In the genomic region with DNA sequence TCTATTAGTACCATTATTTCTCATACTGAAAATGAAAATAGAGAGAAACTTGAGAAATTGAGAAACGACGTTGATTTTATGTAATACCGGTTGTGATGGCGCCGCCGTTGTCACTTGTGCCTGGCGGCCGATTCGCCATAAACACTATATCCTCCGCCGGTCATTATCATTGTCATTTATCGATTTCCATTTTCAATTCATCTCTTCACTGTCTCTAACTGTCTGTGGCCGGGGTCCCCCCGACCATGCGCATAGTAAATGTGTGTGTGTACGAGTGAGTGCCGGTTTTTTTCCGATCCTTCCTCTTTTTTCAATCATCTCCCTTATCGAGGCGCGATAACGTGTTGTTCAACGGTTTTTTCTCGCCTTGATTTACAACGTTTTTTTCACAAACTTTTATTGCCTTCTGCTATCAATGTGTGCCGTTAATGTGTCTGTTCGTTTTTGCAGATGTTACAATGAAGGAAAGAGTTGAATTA, we compare ENCODE assay signal across 2 worm cellular contexts.
A peak's percentile ranks its signal among the peaks of the same experiment; 100 is the strongest.
TF ChIP-seq lines count a peak whose summit lies in the region.

A gene (plus strand): TSS at position 429 of the 479 bp plus-strand sequence.

TF ChIP-seq in whole organism, L1 larva, 84 proteins besides CTCF, POLR2A, EP300 and RAD21 (continued from another document):
- TF ChIP-seq pqm-1 (tag; optimal IDR thresholded peaks at IDR 0.05; lab: Kevin White, UChicago) (no peak), unc-30 (tag; optimal IDR thresholded peaks at IDR 0.05; lab: Kevin White, UChicago) (no peak), nhr-20 (tag; optimal IDR thresholded peaks at IDR 0.05; lab: Kevin White, UChicago) (peak; percentile 70), fkh-10 (GFP tag; optimal IDR thresholded peaks at IDR 0.05; lab: Kevin White, UChicago) (no peak), ztf-11 (tag; optimal IDR thresholded peaks at IDR 0.05; lab: Kevin White, UChicago) (no peak), swsn-7 (tag; optimal IDR thresholded peaks at IDR 0.05; lab: Kevin White, UChicago) (no peak), lir-3 (tag; optimal IDR thresholded peaks at IDR 0.05; lab: Kevin White, UChicago; ENCODE audit: poor library complexity) (no peak), nhr-47 (tag; optimal IDR thresholded peaks at IDR 0.05; lab: Kevin White, UChicago) (no peak), nhr-84 (tag; optimal IDR thresholded peaks at IDR 0.05; lab: Kevin White, UChicago) (no peak), nhr-12 (tag; optimal IDR thresholded peaks at IDR 0.05; lab: Kevin White, UChicago) (no peak), unc-62 (GFP tag; optimal IDR thresholded peaks at IDR 0.05; lab: Kevin White, UChicago) (no peak), dpl-1 (GFP tag; optimal IDR thresholded peaks at IDR 0.05; lab: Kevin White, UChicago) (no peak), sptf-1 (tag; optimal IDR thresholded peaks at IDR 0.05; lab: Kevin White, UChicago) (no peak), ceh-82 (tag; optimal IDR thresholded peaks at IDR 0.05; lab: Kevin White, UChicago) (no peak), mep-1 (tag; optimal IDR thresholded peaks at IDR 0.05; lab: Kevin White, UChicago) (no peak), mab-9 (GFP tag; IDR thresholded peaks at IDR 0.05; lab: Robert Waterston, UW) (no peak), irx-1 (tag; optimal IDR thresholded peaks at IDR 0.05; lab: Kevin White, UChicago) (no peak), ztf-4 (tag; optimal IDR thresholded peaks at IDR 0.05; lab: Kevin White, UChicago) (peak; percentile 11), elt-2 (tag; optimal IDR thresholded peaks at IDR 0.05; lab: Kevin White, UChicago) (no peak), zag-1 (tag; optimal IDR thresholded peaks at IDR 0.05; lab: Kevin White, UChicago) (no peak), C04F5.9 (tag; optimal IDR thresholded peaks at IDR 0.05; lab: Kevin White, UChicago) (no peak), xbp-1 (tag; optimal IDR thresholded peaks at IDR 0.05; lab: Kevin White, UChicago) (no peak), hlh-17 (GFP tag; optimal IDR thresholded peaks at IDR 0.05; lab: Kevin White, UChicago; ENCODE audit: borderline replicate concordance) (no peak), C16A3.4 (tag; optimal IDR thresholded peaks at IDR 0.05; lab: Kevin White, UChicago) (no peak), hpl-2 (GFP tag; optimal IDR thresholded peaks at IDR 0.05; lab: Kevin White, UChicago) (no peak), lin-35 (GFP tag; optimal IDR thresholded peaks at IDR 0.05; lab: Kevin White, UChicago) (peak in 1 of 2 experiments; percentile 49), ets-5 (GFP tag; IDR thresholded peaks at IDR 0.05; lab: Robert Waterston, UW) (no peak), egl-13 (tag; optimal IDR thresholded peaks at IDR 0.05; lab: Kevin White, UChicago) (no peak), ama-1 (optimal IDR thresholded peaks at IDR 0.05; lab: Kevin White, UChicago) (no peak), unc-86 (tag; optimal IDR thresholded peaks at IDR 0.05; lab: Kevin White, UChicago) (no peak), skn-1 (tag; optimal IDR thresholded peaks at IDR 0.05; lab: Kevin White, UChicago) (no peak), pag-3 (tag; optimal IDR thresholded peaks at IDR 0.05; lab: Kevin White, UChicago; ENCODE audit: borderline replicate concordance, insufficient read depth) (no peak), dsc-1 (tag; optimal IDR thresholded peaks at IDR 0.05; lab: Kevin White, UChicago) (no peak), snu-23 (GFP tag; optimal IDR thresholded peaks at IDR 0.05; lab: Kevin White, UChicago) (peak; percentile 52), nhr-85 (tag; lab: Kevin White, UChicago) (peak; percentile 94), unc-130 (tag; optimal IDR thresholded peaks at IDR 0.05; lab: Kevin White, UChicago) (peak; percentile 20), ceh-88 (GFP tag; IDR thresholded peaks at IDR 0.05; lab: Robert Waterston, UW) (no peak), snpc-4 (tag; optimal IDR thresholded peaks at IDR 0.05; lab: Kevin White, UChicago) (no peak), fos-1 (tag; optimal IDR thresholded peaks at IDR 0.05; lab: Kevin White, UChicago) (no peak), aly-2 (tag; optimal IDR thresholded peaks at IDR 0.05; lab: Kevin White, UChicago) (no peak), lin-39 (tag; optimal IDR thresholded peaks at IDR 0.05; lab: Kevin White, UChicago) (no peak), isw-1 (GFP tag; IDR thresholded peaks at IDR 0.05; lab: Robert Waterston, UW) (no peak), pax-3 (tag; optimal IDR thresholded peaks at IDR 0.05; lab: Kevin White, UChicago) (no peak), tbx-2 (tag; optimal IDR thresholded peaks at IDR 0.05; lab: Kevin White, UChicago) (peak; percentile 29), efl-1 (optimal IDR thresholded peaks at IDR 0.05; lab: Kevin White, UChicago) (no peak), efl-1 (GFP tag; optimal IDR thresholded peaks at IDR 0.05 in 1 of 2; lab: Kevin White, UChicago) (no peak), nhr-237 (tag; optimal IDR thresholded peaks at IDR 0.05; lab: Kevin White, UChicago) (no peak), lsy-2 (tag; optimal IDR thresholded peaks at IDR 0.05; lab: Kevin White, UChicago) (peak in 1 of 2 experiments; percentile 31), ceh-8 (GFP tag; optimal IDR thresholded peaks at IDR 0.05; lab: Kevin White, UChicago) (no peak), ces-1 (GFP tag; optimal IDR thresholded peaks at IDR 0.05; lab: Kevin White, UChicago) (no peak), nhr-77 (tag; optimal IDR thresholded peaks at IDR 0.05; lab: Kevin White, UChicago) (no peak), nhr-76 (tag; optimal IDR thresholded peaks at IDR 0.05; lab: Kevin White, UChicago) (no peak), egl-27 (tag; optimal IDR thresholded peaks at IDR 0.05; lab: Kevin White, UChicago) (no peak), C34B4.2 (tag; optimal IDR thresholded peaks at IDR 0.05; lab: Kevin White, UChicago) (no peak), alr-1 (tag; optimal IDR thresholded peaks at IDR 0.05; lab: Kevin White, UChicago; ENCODE audit: borderline replicate concordance) (no peak), rnt-1 (tag; optimal IDR thresholded peaks at IDR 0.05; lab: Kevin White, UChicago) (no peak), efl-3 (GFP tag; optimal IDR thresholded peaks at IDR 0.05; lab: Kevin White, UChicago) (no peak), elt-3 (tag; optimal IDR thresholded peaks at IDR 0.05; lab: Kevin White, UChicago) (peak in 4 of 6 experiments; percentile 47 to 90 (median 86)), unc-98 (GFP tag; IDR thresholded peaks at IDR 0.05; lab: Robert Waterston, UW) (no peak), mef-2 (tag; optimal IDR thresholded peaks at IDR 0.05; lab: Kevin White, UChicago) (no peak), nhr-90 (tag; optimal IDR thresholded peaks at IDR 0.05; lab: Kevin White, UChicago; ENCODE audit: poor library complexity) (peak; percentile 50), sox-4 (tag; optimal IDR thresholded peaks at IDR 0.05; lab: Kevin White, UChicago) (no peak), F16B12.6 (tag; optimal IDR thresholded peaks at IDR 0.05; lab: Kevin White, UChicago) (no peak), lin-15B (tag; optimal IDR thresholded peaks at IDR 0.05; lab: Kevin White, UChicago) (no peak)

TF ChIP-seq in whole organism, L2 larva, 48 proteins besides CTCF, POLR2A, EP300 and RAD21 (continued from another document):
- TF ChIP-seq fos-1 (tag; optimal IDR thresholded peaks at IDR 0.05; lab: Kevin White, UChicago) (peak; percentile 7), unc-62 (GFP tag; optimal IDR thresholded peaks at IDR 0.05; lab: Kevin White, UChicago) (no peak), elt-3 (tag; optimal IDR thresholded peaks at IDR 0.05; lab: Kevin White, UChicago) (no peak), lin-13 (GFP tag; optimal IDR thresholded peaks at IDR 0.05; lab: Kevin White, UChicago) (no peak), unc-55 (GFP tag; optimal IDR thresholded peaks at IDR 0.05; lab: Kevin White, UChicago) (no peak), aly-2 (tag; optimal IDR thresholded peaks at IDR 0.05; lab: Kevin White, UChicago) (no peak)
